Fruit fly (Drosophila melanogaster) whole organism, embryonic: ENCODE results near the gene sau.

Experiments used
- Atf3 ChIP-seq: fragments of 200-800 bp; sonication (Bioruptor generic); optimal IDR thresholded peaks from 3 replicates; lab custom pipeline; 2016; ENCODE audit warnings: missing biosample characterization, missing genetic modification characterization
- CG10462 ChIP-seq: fragments of 200-800 bp; sonication (Bioruptor generic); optimal IDR thresholded peaks from 2 replicates; lab custom pipeline; 2016; ENCODE audit warnings: missing biosample characterization, missing genetic modification characterization
- CG10979 ChIP-seq: fragments of 200-800 bp; sonication (Bioruptor generic); optimal IDR thresholded peaks from 2 replicates; lab custom pipeline; 2018; ENCODE audit warnings: missing biosample characterization, mild to moderate bottlenecking, missing genetic modification characterization, moderate library complexity
- CG11723 ChIP-seq: fragments of 200-800 bp; sonication (Bioruptor generic); optimal IDR thresholded peaks from 2 replicates; lab custom pipeline; 2017; ENCODE audit warnings: missing biosample characterization, mild to moderate bottlenecking, missing genetic modification characterization
- CG12104 ChIP-seq: fragments of 200-800 bp; sonication (Bioruptor generic); optimal IDR thresholded peaks from 3 replicates; lab custom pipeline; 2016; ENCODE audit warnings: missing biosample characterization, missing genetic modification characterization
- CG12236 ChIP-seq: fragments of 200-800 bp; sonication (Bioruptor generic); optimal IDR thresholded peaks from 2 replicates; lab custom pipeline; 2016; ENCODE audit warnings: missing biosample characterization, missing genetic modification characterization
- CG12659 ChIP-seq: fragments of 200-800 bp; sonication (Bioruptor generic); optimal IDR thresholded peaks from 3 replicates; lab custom pipeline; 2017; ENCODE audit warnings: mild to moderate bottlenecking, missing biosample characterization, missing genetic modification reagents, missing genetic modification characterization
- CG13624 ChIP-seq: fragments of 200-800 bp; sonication (Bioruptor generic); optimal IDR thresholded peaks from 2 replicates; lab custom pipeline; 2016; ENCODE audit warnings: missing biosample characterization, missing genetic modification characterization
- CG1602 ChIP-seq: fragments of 200-800 bp; sonication (Bioruptor generic); optimal IDR thresholded peaks from 3 replicates; lab custom pipeline; 2016; ENCODE audit warnings: missing biosample characterization, missing genetic modification characterization
- CG1792 ChIP-seq: fragments of 200-800 bp; sonication (Bioruptor generic); optimal IDR thresholded peaks from 2 replicates; lab custom pipeline; 2016; ENCODE audit warnings: missing biosample characterization, missing genetic modification characterization
- CG31441 ChIP-seq: fragments of 200-800 bp; sonication (Bioruptor generic); IDR thresholded peaks from 2 replicates; pipeline ENCODE4 v1.3.6; 2022; ENCODE audit warnings: missing biosample characterization, missing genetic modification characterization
- CG3407 ChIP-seq: fragments of 200-800 bp; sonication (Bioruptor generic); optimal IDR thresholded peaks from 2 replicates; lab custom pipeline; 2018; ENCODE audit warnings: missing biosample characterization, mild to moderate bottlenecking, missing genetic modification characterization
- CG4328 ChIP-seq: fragments of 200-800 bp; sonication (Bioruptor generic); optimal IDR thresholded peaks from 3 replicates; lab custom pipeline; 2017; ENCODE audit warnings: missing biosample characterization, missing genetic modification reagents, missing genetic modification characterization
- CG5245 ChIP-seq: fragments of 200-800 bp; sonication (Bioruptor generic); optimal IDR thresholded peaks from 3 replicates; lab custom pipeline; 2016; ENCODE audit warnings: missing biosample characterization, missing genetic modification characterization
- CG6272 ChIP-seq: fragments of 200-800 bp; sonication (Bioruptor generic); IDR thresholded peaks from 2 replicates; pipeline ENCODE4 v1.3.6; 2022; ENCODE audit warnings: missing biosample characterization, missing genetic modification characterization
- CG6654 ChIP-seq: fragments of 200-800 bp; sonication (Bioruptor generic); optimal IDR thresholded peaks from 2 replicates; lab custom pipeline; 2017; ENCODE audit warnings: missing biosample characterization, mild to moderate bottlenecking, missing genetic modification characterization
- CG7271 ChIP-seq: fragments of 200-800 bp; sonication (Bioruptor generic); optimal IDR thresholded peaks from 2 replicates; lab custom pipeline; 2018; ENCODE audit warnings: missing biosample characterization, mild to moderate bottlenecking, missing genetic modification characterization, moderate library complexity
- CG8924 ChIP-seq: fragments of 200-800 bp; optimal IDR thresholded peaks from 3 replicates; lab custom pipeline; 2019; ENCODE audit warnings: missing biosample characterization, mild to moderate bottlenecking, missing genetic modification characterization, moderate library complexity
- CG9437 ChIP-seq: fragments of 200-800 bp; sonication (Bioruptor generic); optimal IDR thresholded peaks from 2 replicates; lab custom pipeline; 2018; ENCODE audit warnings: missing biosample characterization, mild to moderate bottlenecking, missing genetic modification characterization
- CG9727 ChIP-seq: fragments of 200-800 bp; sonication (Bioruptor generic); optimal IDR thresholded peaks from 3 replicates; lab custom pipeline; 2017; ENCODE audit warnings: missing biosample characterization, mild to moderate bottlenecking, missing genetic modification characterization
- CG9932 ChIP-seq: fragments of 200-800 bp; sonication (Bioruptor generic); IDR thresholded peaks from 2 replicates; pipeline ENCODE4 v1.3.6; 2022; ENCODE audit warnings: missing biosample characterization, missing genetic modification characterization
- Chrac-16 ChIP-seq: fragments of 200-800 bp; sonication (Bioruptor generic); optimal IDR thresholded peaks from 3 replicates; lab custom pipeline; 2016; ENCODE audit warnings: missing biosample characterization, missing genetic modification characterization
- CkIIα-i1 ChIP-seq: fragments of 200-800 bp; sonication (Bioruptor generic); IDR thresholded peaks from 2 replicates; pipeline ENCODE4 v1.3.6; 2022; ENCODE audit warnings: missing biosample characterization, missing genetic modification characterization
- Dll ChIP-seq: fragments of 200-800 bp; sonication (Bioruptor generic); IDR thresholded peaks from 4 replicates; pipeline ENCODE4 v1.3.6; 2022; ENCODE audit warnings: missing biosample characterization, missing genetic modification characterization; ENCODE audit not compliant: partially characterized antibody
- E2f1 ChIP-seq: fragments of 200-800 bp; sonication (Bioruptor generic); IDR thresholded peaks from 2 replicates; pipeline ENCODE4 v1.3.6; 2022; ENCODE audit warnings: missing biosample characterization, missing genetic modification characterization
- Fer1 ChIP-seq: fragments of 200-800 bp; sonication (Bioruptor generic); optimal IDR thresholded peaks from 2 replicates; lab custom pipeline; 2017; ENCODE audit warnings: missing biosample characterization, mild to moderate bottlenecking, missing genetic modification characterization
- Hmx ChIP-seq: fragments of 200-800 bp; sonication (Bioruptor generic); optimal IDR thresholded peaks from 2 replicates; lab custom pipeline; 2016; ENCODE audit warnings: missing biosample characterization, missing genetic modification characterization
- Lhr ChIP-seq: fragments of 200-800 bp; sonication (Bioruptor generic); optimal IDR thresholded peaks from 3 replicates; lab custom pipeline; 2017; ENCODE audit warnings: mild to moderate bottlenecking, missing biosample characterization, missing genetic modification reagents, missing genetic modification characterization
- Mad ChIP-seq: fragments of 200-800 bp; sonication (Bioruptor generic); optimal IDR thresholded peaks from 2 replicates; lab custom pipeline; 2016; ENCODE audit warnings: missing biosample characterization, missing genetic modification characterization
- Myb ChIP-seq: fragments of 200-800 bp; sonication (Bioruptor generic); optimal IDR thresholded peaks from 2 replicates; lab custom pipeline; 2016; ENCODE audit warnings: missing biosample characterization, missing genetic modification characterization
- Oaz ChIP-seq: fragments of 200-800 bp; sonication (Bioruptor generic); IDR thresholded peaks from 2 replicates; pipeline ENCODE4 v1.3.6; 2022; ENCODE audit warnings: missing biosample characterization, missing genetic modification characterization
- PHDP ChIP-seq: fragments of 200-800 bp; sonication (Bioruptor generic); optimal IDR thresholded peaks from 3 replicates; lab custom pipeline; 2018; ENCODE audit warnings: missing biosample characterization, mild to moderate bottlenecking, missing genetic modification characterization, moderate library complexity
- Pdp1 ChIP-seq, 2 experiments: fragments of 200-800 bp; sonication (Bioruptor generic); optimal IDR thresholded peaks; 3 replicates each; lab custom pipeline; 2016; ENCODE audit warnings: missing biosample characterization in 2 of 2, missing genetic modification characterization in 2 of 2, mild to moderate bottlenecking in 1 of 2, moderate library complexity in 1 of 2
- Tbp ChIP-seq: fragments of >200 bp; optimal IDR thresholded peaks from 2 replicates; lab custom pipeline; 2018; ENCODE audit warnings: missing biosample characterization, missing genetic modification characterization
- ab ChIP-seq: fragments of 200-800 bp; sonication (Bioruptor generic); optimal IDR thresholded peaks from 2 replicates; lab custom pipeline; 2016; ENCODE audit warnings: missing biosample characterization, missing genetic modification characterization
- cad ChIP-seq: fragments of >200 bp; optimal IDR thresholded peaks from 2 replicates; lab custom pipeline; 2017; ENCODE audit warnings: missing biosample characterization, missing genetic modification characterization
- ems ChIP-seq: fragments of 200-800 bp; sonication (Bioruptor generic); optimal IDR thresholded peaks from 3 replicates; lab custom pipeline; 2016; ENCODE audit warnings: missing biosample characterization, missing genetic modification characterization
- gfzf ChIP-seq: fragments of 200-800 bp; sonication (Bioruptor generic); optimal IDR thresholded peaks from 2 replicates; lab custom pipeline; 2016; ENCODE audit warnings: missing biosample characterization, mild to moderate bottlenecking, missing genetic modification characterization, moderate library complexity
- grn ChIP-seq: fragments of 200-800 bp; sonication (Bioruptor generic); optimal IDR thresholded peaks from 3 replicates; lab custom pipeline; 2017; ENCODE audit warnings: missing biosample characterization, missing genetic modification characterization
- gsb ChIP-seq: fragments of 200-800 bp; sonication (Bioruptor generic); IDR thresholded peaks from 2 replicates; pipeline ENCODE4 v1.3.6; 2022; ENCODE audit warnings: missing biosample characterization, missing genetic modification characterization
- ind ChIP-seq: fragments of 200-800 bp; sonication (Bioruptor generic); optimal IDR thresholded peaks from 3 replicates; lab custom pipeline; 2016; ENCODE audit warnings: missing biosample characterization, missing genetic modification characterization
- lab ChIP-seq: fragments of 200-800 bp; sonication (Bioruptor generic); optimal IDR thresholded peaks from 3 replicates; lab custom pipeline; 2017; ENCODE audit warnings: missing biosample characterization, missing genetic modification characterization, mild to moderate bottlenecking, moderate library complexity, missing genetic modification reagents
- maf-S ChIP-seq: fragments of 200-800 bp; sonication (Bioruptor generic); optimal IDR thresholded peaks from 2 replicates; lab custom pipeline; 2016; ENCODE audit warnings: missing biosample characterization, missing genetic modification characterization
- nom ChIP-seq: fragments of 200-800 bp; sonication (Bioruptor generic); optimal IDR thresholded peaks from 2 replicates; lab custom pipeline; 2017; ENCODE audit warnings: missing biosample characterization, missing genetic modification characterization, mild to moderate bottlenecking, moderate library complexity, missing genetic modification reagents
- prd ChIP-seq, 3 experiments: fragments of >200 bp in 2 of 3; fragments of 200-800 bp in 1 of 3; sonication (Bioruptor generic) in 1 of 3; optimal IDR thresholded peaks in 2 of 3; IDR thresholded peaks in 1 of 3; 2 replicates in 2 of 3; 3 replicates in 1 of 3; pipeline versions ENCODE4 v1.3.6 to Lab custom; 2017 to 2022; ENCODE audit warnings: missing biosample characterization in 1 of 3, missing genetic modification characterization in 1 of 3
- pum ChIP-seq: fragments of 200-800 bp; sonication (Bioruptor generic); optimal IDR thresholded peaks from 2 replicates; lab custom pipeline; 2016; ENCODE audit warnings: missing biosample characterization, missing genetic modification characterization
- slbo ChIP-seq: fragments of 200-800 bp; sonication (Bioruptor generic); IDR thresholded peaks from 2 replicates; pipeline ENCODE4 v1.3.6; 2022; ENCODE audit warnings: missing biosample characterization, missing genetic modification characterization
- unpg ChIP-seq: fragments of 200-800 bp; sonication (Bioruptor generic); optimal IDR thresholded peaks from 3 replicates; lab custom pipeline; 2018; ENCODE audit warnings: missing biosample characterization, mild to moderate bottlenecking, missing genetic modification characterization, moderate library complexity
- vfl ChIP-seq: fragments of 200-800 bp; sonication (Bioruptor generic); optimal IDR thresholded peaks from 2 replicates; lab custom pipeline; 2016; ENCODE audit warnings: missing biosample characterization, missing genetic modification characterization
- wdn ChIP-seq: fragments of 200-800 bp; sonication (Bioruptor generic); IDR thresholded peaks from 2 replicates; pipeline ENCODE4 v1.3.6; 2022; ENCODE audit warnings: missing biosample characterization, missing genetic modification characterization

Gene sau

dm6 chr2L:2221649-2222150 is 4.4 kb upstream of the sau start (continued):
- TF ChIP-seq Dll (GFP tag; lab: Robert Waterston, UW) (no peak), prd (optimal IDR thresholded peaks at IDR 0.05; lab: Kevin White, UChicago) (no peak), prd (GFP tag; IDR thresholded peaks at IDR 0.05; lab: Robert Waterston, UW) (peak; percentile 98), Tbp (GFP tag; lab: Kevin White, UChicago) (no peak), Lhr (GFP tag; lab: Kevin White, UChicago) (peak; percentile 84), maf-S (GFP tag; lab: Kevin White, UChicago) (peak; percentile 94), cad (GFP tag; lab: Kevin White, UChicago) (no peak), CG13624 (GFP tag; lab: Kevin White, UChicago) (peak; percentile 96), CG12236 (GFP tag; lab: Kevin White, UChicago) (peak; percentile 95), CG12659 (GFP tag; lab: Kevin White, UChicago) (peak; percentile 98), Fer1 (GFP tag; lab: Kevin White, UChicago) (peak; percentile 96), vfl (GFP tag; lab: Kevin White, UChicago) (peak; percentile 96), CG4328 (peak; percentile 79), CG8924 (tag; lab: Kevin White, UChicago) (peak; percentile 98), Chrac-16 (GFP tag; lab: Kevin White, UChicago) (peak; percentile 97), CG12104 (GFP tag; lab: Kevin White, UChicago) (peak; percentile 94), CG1792 (peak; percentile 91), CG6654 (peak; percentile 81), nom (GFP tag; lab: Kevin White, UChicago) (peak; percentile 96), gsb (GFP tag; lab: Robert Waterston, UW) (peak; percentile 97), ab (GFP tag; lab: Kevin White, UChicago) (peak; percentile 93), CG9932 (GFP tag; lab: Robert Waterston, UW) (peak; percentile 99), PHDP (peak; percentile 98), Pdp1 (GFP tag; optimal IDR thresholded peaks at IDR 0.05; lab: Kevin White, UChicago) (peak; percentile 94 to 96), slbo (GFP tag; lab: Robert Waterston, UW) (peak; percentile 99), CG11723 (GFP tag; lab: Kevin White, UChicago) (peak; percentile 92), pum (peak; percentile 93), CG5245 (GFP tag; lab: Kevin White, UChicago) (peak; percentile 92), CG9437 (GFP tag; lab: Kevin White, UChicago) (peak; percentile 93), CG7271 (peak; percentile 69), ems (GFP tag; lab: Kevin White, UChicago) (peak; percentile 94), Myb (peak; percentile 83), Mad (GFP tag; lab: Kevin White, UChicago) (peak; percentile 97), Atf3 (GFP tag; lab: Kevin White, UChicago) (peak; percentile 92), unpg (GFP tag; lab: Kevin White, UChicago) (peak; percentile 95), Oaz (peak; percentile 96), CG10462 (GFP tag; lab: Kevin White, UChicago) (peak; percentile 91), CG3407 (GFP tag; lab: Kevin White, UChicago) (peak; percentile 92), CG31441 (GFP tag; lab: Robert Waterston, UW) (peak; percentile 94), Hmx (peak; percentile 78), CG9727 (GFP tag; lab: Kevin White, UChicago) (peak; percentile 97), wdn (GFP tag; lab: Robert Waterston, UW) (peak; percentile 96), lab (GFP tag; lab: Kevin White, UChicago) (peak; percentile 97), grn (peak; percentile 86), E2f1 (peak; percentile 96), CkIIα-i1 (peak; percentile 90), CG10979 (tag; lab: Kevin White, UChicago) (peak; percentile 92), gfzf (GFP tag; lab: Kevin White, UChicago) (no peak), ind (GFP tag; lab: Kevin White, UChicago) (peak; percentile 94), CG1602 (GFP tag; lab: Kevin White, UChicago) (peak; percentile 96), CG6272 (GFP tag; lab: Robert Waterston, UW) (peak; percentile 91)
